Worm (Caenorhabditis elegans): ENCODE results near the gene F56D6.19.

F56D6.19 gene

DNA sequence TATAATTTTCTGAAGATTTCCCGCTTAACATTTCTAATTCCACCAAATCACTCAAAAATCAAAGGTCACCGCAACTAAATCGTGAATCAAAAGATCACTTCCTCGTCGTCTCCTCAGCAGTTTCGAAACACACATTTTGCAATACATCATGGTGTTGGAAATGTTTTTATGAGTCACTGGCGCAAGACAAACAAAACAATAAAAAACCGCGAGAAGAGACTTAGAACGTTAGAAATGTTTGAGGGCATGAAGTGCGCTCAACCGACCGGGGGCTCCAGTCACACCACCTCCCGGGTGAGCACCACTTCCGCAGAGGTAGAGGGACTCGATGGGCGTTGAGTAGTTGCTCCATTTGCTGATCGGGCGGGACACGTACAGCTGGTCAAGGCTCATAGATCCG, 39.3 kb upstream of the F56D6.19 start:
- peak; percentile 84 for TF ChIP-seq cebp-1 (GFP tag; IDR thresholded peaks at IDR 0.05)
- peak; percentile 92 for TF ChIP-seq cebp-1 (tag; optimal IDR thresholded peaks at IDR 0.05)
- TF ChIP-seq sdz-38 (tag; optimal IDR thresholded peaks at IDR 0.05), result no peak
- no peak for TF ChIP-seq B0336.3 (GFP tag; IDR thresholded peaks at IDR 0.05)
- no peak for TF ChIP-seq nhr-120 (GFP tag; IDR thresholded peaks at IDR 0.05)
- no peak for TF ChIP-seq snpc-1.3 (tag; optimal IDR thresholded peaks at IDR 0.05; ENCODE audit: insufficient read depth)
- TF ChIP-seq mes-4 (tag; optimal IDR thresholded peaks at IDR 0.05), result no peak
- no peak for TF ChIP-seq lir-1 (GFP tag; conservative IDR thresholded peaks at IDR 0.05)
- TF ChIP-seq chd-7 (tag; optimal IDR thresholded peaks at IDR 0.05), result no peak
- no peak for TF ChIP-seq D2030.7 (GFP tag; IDR thresholded peaks at IDR 0.05)
- TF ChIP-seq ceh-27 (GFP tag; optimal IDR thresholded peaks at IDR 0.05), result no peak
- no peak for TF ChIP-seq F57C9.4 (tag; optimal IDR thresholded peaks at IDR 0.05)
- no peak for TF ChIP-seq let-607 (tag; optimal IDR thresholded peaks at IDR 0.05)
- TF ChIP-seq nfyb-1 (GFP tag; IDR thresholded peaks at IDR 0.05), result peak; percentile 34; the same call in 1 of the 2 replicates
- TF ChIP-seq lsl-1 (GFP tag; optimal IDR thresholded peaks at IDR 0.05), result no peak
- no peak for TF ChIP-seq C17E4.6 (GFP tag; IDR thresholded peaks at IDR 0.05)
- TF ChIP-seq attf-5 (GFP tag; optimal IDR thresholded peaks at IDR 0.05), result peak; percentile 5
- TF ChIP-seq zfh-2 (GFP tag; conservative IDR thresholded peaks at IDR 0.05), result peak; percentile 89
- no peak for TF ChIP-seq C06A6.2 (GFP tag; conservative IDR thresholded peaks at IDR 0.05)
- TF ChIP-seq B0035.1 (tag; optimal IDR thresholded peaks at IDR 0.05), result no peak
- TF ChIP-seq Y53G8AR.9 (GFP tag; conservative IDR thresholded peaks at IDR 0.05), result 0 out of 2 replicates have a peak, but pooled peaks have one; percentile 19
- no peak for TF ChIP-seq akir-1 (GFP tag; optimal IDR thresholded peaks at IDR 0.05)
- TF ChIP-seq ets-4 (GFP tag; optimal IDR thresholded peaks at IDR 0.05), result no peak
- TF ChIP-seq madf-8 (GFP tag; conservative IDR thresholded peaks at IDR 0.05), result no peak
- no peak for TF ChIP-seq mxl-1 (tag; optimal IDR thresholded peaks at IDR 0.05)
- peak; percentile 49 for TF ChIP-seq dox-1 (GFP tag; IDR thresholded peaks at IDR 0.05)
- TF ChIP-seq hmg-1.2 (GFP tag; IDR thresholded peaks at IDR 0.05), result peak; percentile 39; the same call in 1 of the 2 replicates
- TF ChIP-seq ztf-22 (GFP tag; optimal IDR thresholded peaks at IDR 0.05), result no peak
- no peak for TF ChIP-seq mcd-1 (GFP tag; IDR thresholded peaks at IDR 0.05)
- no peak for TF ChIP-seq egl-44 (GFP tag; IDR thresholded peaks at IDR 0.05)
- TF ChIP-seq rcor-1 (GFP tag; IDR thresholded peaks at IDR 0.05), result no peak
- no peak for TF ChIP-seq madf-10 (tag; optimal IDR thresholded peaks at IDR 0.05)
- no peak for TF ChIP-seq dpl-1 (GFP tag; optimal IDR thresholded peaks at IDR 0.05)
- no peak for TF ChIP-seq Y53F4B.3 (GFP tag; IDR thresholded peaks at IDR 0.05)
- TF ChIP-seq repo-1 (tag; optimal IDR thresholded peaks at IDR 0.05), result no peak
- no peak for TF ChIP-seq him-1 (tag; optimal IDR thresholded peaks at IDR 0.05)
- no peak for TF ChIP-seq lin-26 (GFP tag; IDR thresholded peaks at IDR 0.05)
- no peak for TF ChIP-seq lsy-27 (tag; optimal IDR thresholded peaks at IDR 0.05; ENCODE audit: borderline replicate concordance, insufficient read depth)
- TF ChIP-seq unc-62 (GFP tag; optimal IDR thresholded peaks at IDR 0.05), result no peak
- TF ChIP-seq dpff-1 (tag; optimal IDR thresholded peaks at IDR 0.05), result no peak
- TF ChIP-seq atf-7 (tag; optimal IDR thresholded peaks at IDR 0.05), result no peak
- TF ChIP-seq F10E7.11 (tag; optimal IDR thresholded peaks at IDR 0.05), result no peak
- TF ChIP-seq tlf-1 (GFP tag; optimal IDR thresholded peaks at IDR 0.05), result no peak
- no peak for TF ChIP-seq B0261.1 (tag; optimal IDR thresholded peaks at IDR 0.05)
- no peak for TF ChIP-seq snpc-1.1 (tag; optimal IDR thresholded peaks at IDR 0.05; ENCODE audit: insufficient read depth)
- no peak for TF ChIP-seq Y56A3A.18 (GFP tag; IDR thresholded peaks at IDR 0.05)
- no peak for TF ChIP-seq bed-2 (GFP tag; IDR thresholded peaks at IDR 0.05)
- TF ChIP-seq sptf-2 (GFP tag; optimal IDR thresholded peaks at IDR 0.05), result no peak
- peak; percentile 39 for TF ChIP-seq nhr-80 (tag; optimal IDR thresholded peaks at IDR 0.05)

Data from whole organism, young adult.